Worm (Caenorhabditis elegans) whole organism, late embryonic: ENCODE results near the gene gst-1.

Experiments used
- C08G9.2 ChIP-seq: sonication (generic microtip); optimal IDR thresholded peaks from 2 replicates; lab custom pipeline; 2016; ENCODE audit warnings: mild to moderate bottlenecking, missing genetic modification characterization, moderate library complexity, missing compliant biosample characterization
- C38D4.7 ChIP-seq: fragments of 200-800 bp; sonication (Bioruptor generic); optimal IDR thresholded peaks from 2 replicates; lab custom pipeline; 2018; ENCODE audit warnings: mild to moderate bottlenecking, missing genetic modification characterization, moderate library complexity, missing compliant biosample characterization
- F13H6.1 ChIP-seq: sonication (generic microtip); optimal IDR thresholded peaks from 2 replicates; lab custom pipeline; 2016; ENCODE audit warnings: missing genetic modification characterization, missing compliant biosample characterization
- K02D7.2 ChIP-seq: sonication (generic microtip); optimal IDR thresholded peaks from 2 replicates; lab custom pipeline; 2017; ENCODE audit warnings: mild to moderate bottlenecking, missing genetic modification characterization, missing compliant biosample characterization
- K09A11.1 ChIP-seq: sonication (generic microtip); optimal IDR thresholded peaks from 2 replicates; lab custom pipeline; 2017; ENCODE audit warnings: antibody characterized with exemption, mild to moderate bottlenecking, missing genetic modification characterization, missing compliant biosample characterization; ENCODE audit not compliant: insufficient read depth
- Y22D7AL.16 ChIP-seq: sonication (generic microtip); optimal IDR thresholded peaks from 2 replicates; lab custom pipeline; 2016; ENCODE audit warnings: missing genetic modification characterization, missing compliant biosample characterization
- ama-1 ChIP-seq: fragments of 150-350 bp; optimal IDR thresholded peaks from 2 replicates; lab custom pipeline; 2014
- ceh-14 ChIP-seq: sonication (generic microtip); optimal IDR thresholded peaks from 2 replicates; lab custom pipeline; 2016; ENCODE audit warnings: missing genotype, missing genetic modification characterization, missing compliant biosample characterization
- ceh-18 ChIP-seq: sonication (generic microtip); optimal IDR thresholded peaks from 2 replicates; lab custom pipeline; 2016; ENCODE audit warnings: missing genetic modification characterization, missing compliant biosample characterization
- ceh-19 ChIP-seq: fragments of 200-800 bp; sonication (Bioruptor generic); optimal IDR thresholded peaks from 2 replicates; lab custom pipeline; 2018; ENCODE audit warnings: mild to moderate bottlenecking, missing genetic modification characterization, missing compliant biosample characterization
- ceh-2 ChIP-seq: sonication (generic microtip); optimal IDR thresholded peaks from 2 replicates; lab custom pipeline; 2016; ENCODE audit warnings: missing genotype, missing genetic modification characterization, missing compliant biosample characterization
- ceh-22 ChIP-seq: sonication (generic microtip); optimal IDR thresholded peaks from 2 replicates; lab custom pipeline; 2017; ENCODE audit warnings: missing biosample characterization, missing genetic modification characterization
- ceh-30 ChIP-seq: fragments of 150-350 bp; optimal IDR thresholded peaks from 2 replicates; lab custom pipeline; 2014; ENCODE audit warnings: missing biosample characterization, missing genetic modification characterization
- ceh-31 ChIP-seq: sonication (generic microtip); optimal IDR thresholded peaks from 2 replicates; lab custom pipeline; 2016; ENCODE audit warnings: missing genetic modification characterization, missing compliant biosample characterization
- ceh-34 ChIP-seq: sonication (generic microtip); optimal IDR thresholded peaks from 2 replicates; lab custom pipeline; 2016; ENCODE audit warnings: mild to moderate bottlenecking, missing genetic modification characterization, missing compliant biosample characterization
- ceh-45 ChIP-seq: fragments of 200-800 bp; sonication (Bioruptor generic); IDR thresholded peaks from 2 replicates; pipeline ENCODE4 v1.3.6; 2022; ENCODE audit warnings: missing genetic modification reagents, missing genetic modification characterization, missing compliant biosample characterization
- ceh-48 ChIP-seq: sonication (generic microtip); optimal IDR thresholded peaks from 2 replicates; lab custom pipeline; 2016; ENCODE audit warnings: missing genetic modification characterization, inconsistent platforms, missing compliant biosample characterization
- ceh-9 ChIP-seq: sonication (generic microtip); optimal IDR thresholded peaks from 2 replicates; lab custom pipeline; 2016; ENCODE audit warnings: mild to moderate bottlenecking, missing genetic modification characterization, inconsistent platforms, missing compliant biosample characterization
- dve-1 ChIP-seq: sonication (generic microtip); optimal IDR thresholded peaks from 2 replicates; lab custom pipeline; 2017; ENCODE audit warnings: antibody characterized with exemption, mild to moderate bottlenecking, missing genetic modification characterization, missing compliant biosample characterization
- elt-2 ChIP-seq: sonication (generic microtip); optimal IDR thresholded peaks from 2 replicates; lab custom pipeline; 2016; ENCODE audit warnings: missing genetic modification reagents, missing genetic modification characterization, missing compliant biosample characterization
- ets-4 ChIP-seq: sonication (generic microtip); optimal IDR thresholded peaks from 2 replicates; lab custom pipeline; 2016; ENCODE audit warnings: missing genetic modification characterization, missing compliant biosample characterization
- eyg-1 ChIP-seq: sonication (generic microtip); optimal IDR thresholded peaks from 2 replicates; lab custom pipeline; 2016; ENCODE audit warnings: missing genotype, missing genetic modification characterization, missing compliant biosample characterization
- fkh-6 ChIP-seq: sonication (generic microtip); optimal IDR thresholded peaks from 2 replicates; lab custom pipeline; 2016; ENCODE audit warnings: missing genetic modification characterization, missing compliant biosample characterization
- gmeb-2 ChIP-seq: sonication (generic microtip); optimal IDR thresholded peaks from 2 replicates; lab custom pipeline; 2016; ENCODE audit warnings: missing genetic modification characterization, inconsistent platforms, missing compliant biosample characterization
- hlh-13 ChIP-seq: fragments of 200-800 bp; sonication (Bioruptor generic); optimal IDR thresholded peaks from 2 replicates; lab custom pipeline; 2018; ENCODE audit warnings: mild to moderate bottlenecking, missing genetic modification characterization, missing compliant biosample characterization
- hlh-30 ChIP-seq: sonication (generic microtip); optimal IDR thresholded peaks from 2 replicates; lab custom pipeline; 2017; ENCODE audit warnings: antibody characterized with exemption, missing genetic modification characterization, missing compliant biosample characterization; ENCODE audit not compliant: insufficient read depth
- lim-6 ChIP-seq: sonication (generic microtip); optimal IDR thresholded peaks from 2 replicates; lab custom pipeline; 2016; ENCODE audit warnings: missing genetic modification characterization, missing compliant biosample characterization
- madf-2 ChIP-seq: sonication (generic microtip); optimal IDR thresholded peaks from 2 replicates; lab custom pipeline; 2017; ENCODE audit warnings: missing genetic modification characterization, missing compliant biosample characterization
- nfya-1 ChIP-seq: sonication (generic microtip); optimal IDR thresholded peaks from 2 replicates; lab custom pipeline; 2017; ENCODE audit warnings: missing genetic modification characterization, mild to moderate bottlenecking, missing compliant biosample characterization, antibody characterized with exemption, moderate library complexity
- pax-1 ChIP-seq: fragments of 150-350 bp; optimal IDR thresholded peaks from 2 replicates; lab custom pipeline; 2014; ENCODE audit warnings: missing biosample characterization, missing genetic modification characterization
- pha-2 ChIP-seq: sonication (generic microtip); optimal IDR thresholded peaks from 2 replicates; lab custom pipeline; 2017; ENCODE audit warnings: mild to moderate bottlenecking, missing genetic modification characterization, missing compliant biosample characterization
- pqm-1 ChIP-seq: sonication (generic microtip); optimal IDR thresholded peaks from 2 replicates; lab custom pipeline; 2016; ENCODE audit warnings: missing genetic modification characterization, missing compliant biosample characterization
- pros-1 ChIP-seq: fragments of 150-350 bp; optimal IDR thresholded peaks from 2 replicates; lab custom pipeline; 2014; ENCODE audit warnings: missing biosample characterization, missing genetic modification reagents, missing genetic modification characterization
- ref-2 ChIP-seq: sonication (generic microtip); optimal IDR thresholded peaks from 2 replicates; lab custom pipeline; 2016; ENCODE audit warnings: missing genetic modification characterization, missing compliant biosample characterization
- rnt-1 ChIP-seq: sonication (generic microtip); optimal IDR thresholded peaks from 2 replicates; lab custom pipeline; 2016; ENCODE audit warnings: missing genetic modification characterization, missing compliant biosample characterization
- sdc-2 ChIP-seq: sonication (generic microtip); optimal IDR thresholded peaks from 2 replicates; lab custom pipeline; 2016; ENCODE audit warnings: missing genotype, missing genetic modification characterization, missing compliant biosample characterization
- sox-2 ChIP-seq: fragments of 200-800 bp; sonication (Bioruptor generic); IDR thresholded peaks from 2 replicates; pipeline ENCODE4 v1.3.6; 2022; ENCODE audit warnings: missing genetic modification reagents, missing genetic modification characterization, missing compliant biosample characterization
- syd-9 ChIP-seq: sonication (generic microtip); optimal IDR thresholded peaks from 2 replicates; lab custom pipeline; 2016; ENCODE audit warnings: mild to moderate bottlenecking, missing genetic modification characterization, moderate library complexity, missing compliant biosample characterization
- tbx-2 ChIP-seq: sonication (generic microtip); optimal IDR thresholded peaks from 2 replicates; lab custom pipeline; 2016; ENCODE audit warnings: missing genetic modification characterization, missing compliant biosample characterization
- unc-42 ChIP-seq: sonication (generic microtip); optimal IDR thresholded peaks from 2 replicates; lab custom pipeline; 2016; ENCODE audit warnings: missing genotype, missing genetic modification characterization, missing compliant biosample characterization
- unc-55 ChIP-seq: sonication (generic microtip); optimal IDR thresholded peaks from 2 replicates; lab custom pipeline; 2017; ENCODE audit warnings: missing biosample characterization, missing genetic modification reagents, missing genetic modification characterization
- unc-86 ChIP-seq: sonication (generic microtip); optimal IDR thresholded peaks from 2 replicates; lab custom pipeline; 2016; ENCODE audit warnings: missing genetic modification characterization, missing compliant biosample characterization
- zip-5 ChIP-seq: sonication (generic microtip); optimal IDR thresholded peaks from 2 replicates; lab custom pipeline; 2016; ENCODE audit warnings: missing genetic modification characterization, missing compliant biosample characterization
- ztf-16 ChIP-seq: sonication (generic microtip); optimal IDR thresholded peaks from 2 replicates; lab custom pipeline; 2017; ENCODE audit warnings: missing genetic modification characterization, missing compliant biosample characterization

gst-1 gene

DNA sequence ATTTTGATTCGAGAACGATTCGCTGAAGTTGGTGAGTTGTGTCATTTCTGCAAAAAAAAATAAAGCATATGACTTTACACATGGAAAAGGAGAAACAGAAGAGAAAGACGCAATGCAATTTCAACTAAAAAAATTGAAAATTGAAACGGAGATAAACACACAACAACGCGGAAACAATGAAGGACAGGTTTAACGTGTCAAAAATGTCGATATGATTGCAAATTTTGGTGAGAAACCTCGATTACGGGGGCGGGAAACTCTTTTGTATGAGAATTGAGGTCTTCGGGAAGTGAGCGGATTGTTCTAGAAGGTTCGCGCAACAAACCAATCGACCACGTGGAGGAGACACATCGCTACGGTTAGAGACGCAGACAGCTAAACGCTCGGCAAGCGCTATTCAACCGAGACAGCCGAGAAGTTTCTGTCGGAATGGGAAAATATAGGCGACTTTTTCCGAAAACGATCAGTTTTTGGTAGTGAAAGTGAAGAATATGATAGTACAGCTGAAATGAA lies 5.3 kb upstream of the gst-1 start, which contains the start of gene R107.5:
TSS of gene R107.5 (minus strand) at position 51 of the 513 bp plus-strand sequence.
- no peak for TF ChIP-seq zip-5
- TF ChIP-seq dve-1 (tag; lab: Kevin White, UChicago), result peak; percentile 31
- peak; percentile 56 for TF ChIP-seq ceh-14 (tag; lab: Kevin White, UChicago)
- TF ChIP-seq ref-2 (tag; lab: Kevin White, UChicago), result peak; percentile 95
- TF ChIP-seq C38D4.7, result no peak
- no peak for TF ChIP-seq F13H6.1 (tag; lab: Kevin White, UChicago)
- TF ChIP-seq tbx-2 (tag; lab: Kevin White, UChicago), result peak; percentile 90
- TF ChIP-seq ceh-48, result peak; percentile 38
- peak; percentile 28 for TF ChIP-seq pha-2 (tag; lab: Kevin White, UChicago)
- no peak for TF ChIP-seq eyg-1 (tag; lab: Kevin White, UChicago)
- TF ChIP-seq lim-6 (tag; lab: Kevin White, UChicago), result peak; percentile 44
- TF ChIP-seq hlh-13, result no peak
- peak; percentile 93 for TF ChIP-seq ceh-31 (tag; lab: Kevin White, UChicago)
- TF ChIP-seq pax-1, result peak; percentile 97
- TF ChIP-seq pros-1 (tag; lab: Kevin White, UChicago), result peak; percentile 3
- TF ChIP-seq sox-2 (GFP tag; lab: Robert Waterston, UW), result peak; percentile 58
- TF ChIP-seq fkh-6 (tag; lab: Kevin White, UChicago), result no peak
- peak; percentile 45 for TF ChIP-seq ets-4 (tag; lab: Kevin White, UChicago)
- TF ChIP-seq ceh-30 (tag; lab: Kevin White, UChicago), result peak; percentile 91
- TF ChIP-seq rnt-1, result peak; percentile 93
- TF ChIP-seq ceh-18 (tag; lab: Kevin White, UChicago), result peak; percentile 81
- TF ChIP-seq pqm-1 (tag; lab: Kevin White, UChicago), result no peak
- peak; percentile 49 for TF ChIP-seq unc-42 (tag; lab: Kevin White, UChicago)
- peak; percentile 65 for TF ChIP-seq ceh-19 (GFP tag; lab: Kevin White, UChicago)
- TF ChIP-seq unc-55 (GFP tag; lab: Kevin White, UChicago), result peak; percentile 97
- TF ChIP-seq Y22D7AL.16 (tag; lab: Kevin White, UChicago), result no peak
- peak; percentile 8 for TF ChIP-seq ceh-2 (tag; lab: Kevin White, UChicago)
- TF ChIP-seq ceh-45 (GFP tag; lab: Robert Waterston, UW), result no peak
- TF ChIP-seq ceh-34, result peak; percentile 85
- peak; percentile 42 for TF ChIP-seq C08G9.2 (tag; lab: Kevin White, UChicago)
- TF ChIP-seq K09A11.1 (tag; lab: Kevin White, UChicago), result peak; percentile 88
- peak; percentile 94 for TF ChIP-seq nfya-1 (tag; lab: Kevin White, UChicago)
- peak; percentile 8 for TF ChIP-seq sdc-2 (tag; lab: Kevin White, UChicago)
- TF ChIP-seq elt-2 (tag; lab: Kevin White, UChicago), result peak; percentile 29
- no peak for TF ChIP-seq ceh-9
- peak; percentile 15 for TF ChIP-seq K02D7.2 (tag; lab: Kevin White, UChicago)
- TF ChIP-seq ceh-22, result peak; percentile 30
- peak; percentile 98 for TF ChIP-seq hlh-30 (tag; lab: Kevin White, UChicago)
- peak; percentile 53 for TF ChIP-seq gmeb-2
- peak; percentile 42 for TF ChIP-seq ztf-16 (tag; lab: Kevin White, UChicago)
- peak; percentile 57 for TF ChIP-seq unc-86 (tag; lab: Kevin White, UChicago)
- no peak for TF ChIP-seq ama-1
- peak; percentile 87 for TF ChIP-seq syd-9
- TF ChIP-seq madf-2 (tag; lab: Kevin White, UChicago), result peak; percentile 38
